Fruit fly (Drosophila melanogaster) S2 (cell line): ENCODE measurements around the gene Dis3.
A peak's percentile ranks its signal among the peaks of the same experiment; 100 is the strongest.

Source experiments
- CG8478 ChIP-seq: fragments of >200 bp; optimal IDR thresholded peaks from 2 replicates; lab custom pipeline; 2018
- CTCF ChIP-seq, 2 experiments: fragments of >200 bp; optimal IDR thresholded peaks; 2 replicates each; lab custom pipeline; 2018

Dis3 gene

dm6 chr3R:24362838-24363237 is 29.6 kb downstream of the Dis3 start, which contains the start of gene CG33340:
TSS of gene CG33340 (plus strand) at chr3R:24363138.
- TF ChIP-seq CTCF (optimal IDR thresholded peaks at IDR 0.05; lab: Kevin White, UChicago) (no peak), CG8478 (lab: Kevin White, UChicago) (no peak)

- TF ChIP-seq CG8478 (lab: Kevin White, UChicago) (no peak), CTCF (optimal IDR thresholded peaks at IDR 0.05; lab: Kevin White, UChicago) (no peak)
Measured at dm6 chr3R:24364880-24365604, 31.8 kb downstream of the Dis3 start, which contains the start of the genes CG17784 and CG13613. TSS of gene CG17784 (minus strand) at chr3R:24364980. TSS of gene CG13613 (plus strand) at chr3R:24365554.

dm6 chr3R:24367120-24367519 is 33.9 kb downstream of the Dis3 start, which contains the start of gene CG42811:
TSS of gene CG42811 (minus strand) at chr3R:24367220.
- no peak for TF ChIP-seq CTCF (optimal IDR thresholded peaks at IDR 0.05; lab: Kevin White, UChicago)
- TF ChIP-seq CG8478 (lab: Kevin White, UChicago): no peak

dm6 chr3R:24368064-24368463 is 34.8 kb downstream of the Dis3 start, which contains the start of the genes CG42812 and CG33341:
TSS of gene CG42812 (minus strand) at chr3R:24368164.
TSS of gene CG33341 (plus strand) at chr3R:24368358.
- TF ChIP-seq CG8478 (lab: Kevin White, UChicago) (no peak), CTCF (optimal IDR thresholded peaks at IDR 0.05; lab: Kevin White, UChicago) (no peak)

- no peak for TF ChIP-seq CG8478 (lab: Kevin White, UChicago)
- TF ChIP-seq CTCF (optimal IDR thresholded peaks at IDR 0.05; lab: Kevin White, UChicago): no peak
Measured at dm6 chr3R:24369268-24369667, 36.0 kb downstream of the Dis3 start, which contains the start of gene CG13614. TSS of gene CG13614 (plus strand) at chr3R:24369568.

- TF ChIP-seq CTCF (optimal IDR thresholded peaks at IDR 0.05; lab: Kevin White, UChicago) (no peak), CG8478 (lab: Kevin White, UChicago) (no peak)
Measured at dm6 chr3R:24372662-24373061, 39.4 kb downstream of the Dis3 start, which contains the start of gene CG17782. TSS of gene CG17782 (minus strand) at chr3R:24372762.

dm6 chr3R:24375561-24375960 is 42.3 kb downstream of the Dis3 start, which contains the start of gene CG17781:
TSS of gene CG17781 (minus strand) at chr3R:24375661.
- TF ChIP-seq CG8478 (lab: Kevin White, UChicago) (no peak), CTCF (optimal IDR thresholded peaks at IDR 0.05; lab: Kevin White, UChicago) (no peak)

- TF ChIP-seq CG8478 (lab: Kevin White, UChicago): no peak
- no peak for TF ChIP-seq CTCF (optimal IDR thresholded peaks at IDR 0.05; lab: Kevin White, UChicago)
Measured at dm6 chr3R:24376565-24376964, 43.3 kb downstream of the Dis3 start, which contains the start of gene CG33342. TSS of gene CG33342 (plus strand) at chr3R:24376865.

dm6 chr3R:24384952-24385351 is 51.7 kb downstream of the Dis3 start, which contains the start of gene CG17780:
TSS of gene CG17780 (minus strand) at chr3R:24385052.
- TF ChIP-seq CG8478 (lab: Kevin White, UChicago): no peak
- TF ChIP-seq CTCF (optimal IDR thresholded peaks at IDR 0.05; lab: Kevin White, UChicago): no peak

- TF ChIP-seq CG8478 (lab: Kevin White, UChicago) (no peak), CTCF (optimal IDR thresholded peaks at IDR 0.05; lab: Kevin White, UChicago) (peak; percentile 68 to 71)
Measured at dm6 chr3R:24386434-24386833, 53.2 kb downstream of the Dis3 start.
